Fruit fly (Drosophila melanogaster): ENCODE results near the gene CG14658.
A peak's percentile ranks its signal among the peaks of the same experiment; 100 is the strongest.

Gene CG14658

DNA sequence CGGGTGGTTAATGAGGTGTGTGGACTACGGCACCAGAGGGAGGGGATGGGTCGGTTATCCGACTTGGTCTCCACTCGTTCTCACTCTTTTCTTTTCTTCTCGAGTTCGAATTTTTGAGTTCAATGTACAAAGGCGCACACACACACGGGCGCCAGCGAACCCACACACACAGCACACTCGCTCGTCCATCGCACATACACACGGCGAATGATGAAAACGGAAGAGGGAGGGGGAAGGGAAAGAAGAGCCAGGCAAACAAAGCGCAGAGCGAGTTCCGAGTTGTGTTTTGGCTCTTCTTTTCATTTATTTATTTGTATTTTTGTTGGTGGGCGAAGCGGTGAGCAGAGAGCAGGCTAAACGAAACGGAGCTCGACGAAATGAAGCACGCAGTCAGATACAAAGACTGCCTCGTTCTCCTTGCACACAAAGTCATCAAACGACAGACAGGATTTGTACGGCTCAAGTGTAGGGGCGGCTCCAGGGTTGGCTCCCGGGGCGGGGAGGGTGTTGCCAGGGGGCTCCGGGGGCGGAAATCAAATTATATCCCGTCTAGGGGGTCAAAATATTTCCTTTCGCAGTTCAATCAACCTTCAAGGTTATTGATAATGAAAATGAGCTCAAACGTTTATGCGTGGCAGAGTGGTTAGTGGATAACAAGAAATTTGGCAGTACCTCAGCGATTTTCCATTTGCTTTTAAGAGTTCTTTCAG, 20.2 kb downstream of the CG14658 start (continued):
- TF ChIP-seq Tbp (GFP tag; optimal IDR thresholded peaks at IDR 0.05) (no peak), CG4424 (GFP tag; optimal IDR thresholded peaks at IDR 0.05) (no peak), lola (GFP tag; optimal IDR thresholded peaks at IDR 0.05) (no peak), CG11504 (tag; optimal IDR thresholded peaks at IDR 0.05) (no peak)

DNA sequence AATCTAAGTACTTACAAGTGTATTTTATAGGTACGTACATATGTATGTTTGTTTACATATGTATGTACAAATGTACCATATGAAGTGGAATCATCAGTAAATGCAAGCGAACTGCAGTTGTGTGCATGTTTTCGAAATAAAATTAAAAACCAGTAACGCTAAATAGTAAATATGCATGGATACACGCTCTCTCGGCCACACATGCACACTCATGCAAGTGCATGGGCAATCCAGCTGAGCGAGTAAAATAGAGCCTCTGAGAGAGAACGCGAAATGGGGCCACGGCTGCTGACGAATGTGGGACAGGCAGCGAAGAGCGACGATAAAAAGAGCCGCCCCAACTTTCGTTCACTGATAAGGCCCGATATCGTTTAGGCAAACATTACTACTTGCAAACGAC, 22.7 kb downstream of the CG14658 start:
- TF ChIP-seq CG12769 (tag; optimal IDR thresholded peaks at IDR 0.05): peak; percentile 1
- peak; percentile 55 for TF ChIP-seq cg (GFP tag; optimal IDR thresholded peaks at IDR 0.05)
- TF ChIP-seq Trl (optimal IDR thresholded peaks at IDR 0.05): peak in 1 of 2 experiments; percentile 61
- TF ChIP-seq Trl (GFP tag; optimal IDR thresholded peaks at IDR 0.05): no peak
- no peak for TF ChIP-seq Dll (GFP tag; IDR thresholded peaks at IDR 0.05; ENCODE audit: partially characterized antibody)
- no peak for TF ChIP-seq Rfx (GFP tag; IDR thresholded peaks at IDR 0.05)
- peak; percentile 86 for TF ChIP-seq z (GFP tag; IDR thresholded peaks at IDR 0.05)
- no peak for TF ChIP-seq mirr (GFP tag; optimal IDR thresholded peaks at IDR 0.05)
- 0 out of 2 replicates have a peak, but pooled peaks have one; percentile 14 for TF ChIP-seq bbx (GFP tag; IDR thresholded peaks at IDR 0.05; ENCODE audit: partially characterized antibody)
- TF ChIP-seq CG7987 (GFP tag; optimal IDR thresholded peaks at IDR 0.05): no peak
- 0 out of 3 replicates have a peak, but pooled peaks have one; percentile 44 for TF ChIP-seq CG2199 (GFP tag; IDR thresholded peaks at IDR 0.05)
- TF ChIP-seq CG14014 (GFP tag; IDR thresholded peaks at IDR 0.05): 0 out of 2 replicates have a peak, but pooled peaks have one; percentile 24
- TF ChIP-seq hkb (optimal IDR thresholded peaks at IDR 0.05): no peak
- TF ChIP-seq hkb (GFP tag; IDR thresholded peaks at IDR 0.05): no peak
- peak; percentile 32 for TF ChIP-seq Med (GFP tag)
- peak; percentile 63 for TF ChIP-seq p53 (GFP tag; optimal IDR thresholded peaks at IDR 0.05)

DNA sequence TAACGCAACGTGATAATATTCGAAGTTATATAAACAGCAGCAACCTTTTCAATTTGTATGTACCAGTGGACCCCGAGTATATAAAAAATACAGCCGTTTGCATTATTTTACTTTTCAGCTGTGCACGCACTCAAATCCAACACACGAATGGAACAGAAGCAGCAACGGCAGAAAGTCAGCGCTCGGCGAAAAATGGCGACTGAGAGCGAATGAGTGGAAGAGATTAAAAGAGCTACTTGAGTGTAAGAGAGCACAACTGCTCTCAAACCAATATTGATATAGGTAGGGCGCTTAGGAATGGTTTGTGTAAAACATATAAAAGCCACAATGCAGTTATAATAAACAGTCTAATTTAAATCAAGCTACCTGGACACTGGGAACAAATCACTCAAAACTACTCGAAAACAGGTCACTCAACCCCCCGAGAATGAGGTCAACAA, 24.0 kb downstream of the CG14658 start:
- TF ChIP-seq Xbp1 (GFP tag; optimal IDR thresholded peaks at IDR 0.05) (peak; percentile 6), CG4617 (GFP tag; optimal IDR thresholded peaks at IDR 0.05; ENCODE audit: borderline replicate concordance) (no peak), Dbx (GFP tag; IDR thresholded peaks at IDR 0.05) (peak; percentile 52; the same call in 1 of the 3 replicates), dmrt11E (tag; optimal IDR thresholded peaks at IDR 0.05) (peak; percentile 33), D19B (GFP tag; optimal IDR thresholded peaks at IDR 0.05) (no peak), CG6254 (GFP tag; optimal IDR thresholded peaks at IDR 0.05) (peak; percentile 55), CG8924 (tag; optimal IDR thresholded peaks at IDR 0.05) (peak; percentile 84), zen (tag; optimal IDR thresholded peaks at IDR 0.05) (no peak), ewg (GFP tag; optimal IDR thresholded peaks at IDR 0.05) (peak; percentile 42), chif (GFP tag; optimal IDR thresholded peaks at IDR 0.05) (peak in 1 of 2 experiments; percentile 26), run (tag; optimal IDR thresholded peaks at IDR 0.05) (peak; percentile 77), C15 (GFP tag; IDR thresholded peaks at IDR 0.05) (no peak), CG2120 (GFP tag; optimal IDR thresholded peaks at IDR 0.05) (peak; percentile 6), CG31388 (GFP tag; optimal IDR thresholded peaks at IDR 0.05) (no peak), Aef1 (GFP tag; IDR thresholded peaks at IDR 0.05) (no peak), Hey (tag; optimal IDR thresholded peaks at IDR 0.05) (peak; percentile 28), CG17829 (tag; optimal IDR thresholded peaks at IDR 0.05) (peak; percentile 35), pros (GFP tag; optimal IDR thresholded peaks at IDR 0.05) (no peak), Fer1 (GFP tag; optimal IDR thresholded peaks at IDR 0.05) (peak; percentile 84), CG12942 (GFP tag; optimal IDR thresholded peaks at IDR 0.05) (peak; percentile 24), CG6272 (GFP tag; IDR thresholded peaks at IDR 0.05) (no peak), CG13775 (GFP tag; optimal IDR thresholded peaks at IDR 0.05) (no peak), Lim3 (GFP tag; IDR thresholded peaks at IDR 0.05) (no peak), pita (GFP tag; optimal IDR thresholded peaks at IDR 0.05) (no peak), az2 (GFP tag; optimal IDR thresholded peaks at IDR 0.05) (no peak), Mad (GFP tag; optimal IDR thresholded peaks at IDR 0.05) (peak; percentile 24), CG14014 (GFP tag; IDR thresholded peaks at IDR 0.05) (peak; percentile 62; the same call in 1 of the 2 replicates), CG17361 (GFP tag; IDR thresholded peaks at IDR 0.05) (0 out of 3 replicates have a peak, but pooled peaks have one; percentile 27), fd102C (GFP tag; optimal IDR thresholded peaks at IDR 0.05) (peak; percentile 80)

All from whole organism, embryonic.